Fruit fly (Drosophila melanogaster) whole organism: ENCODE measurements around the gene AP-2sigma.

Experiments
- Dll ChIP-seq: fragments of >200 bp; optimal IDR thresholded peaks from 2 replicates; lab custom pipeline; 2017
- pan ChIP-seq: fragments of >200 bp; optimal IDR thresholded peaks from 2 replicates; lab custom pipeline; 2017
- psq ChIP-seq: fragments of >200 bp; optimal IDR thresholded peaks from 2 replicates; lab custom pipeline; 2017

- TF ChIP-seq psq (lab: Kevin White, UChicago) (no peak), Dll (lab: Kevin White, UChicago) (no peak), pan (lab: Kevin White, UChicago) (no peak)
Measured at dm6 chr3R:21271208-21271607, 1.3 kb upstream of the AP-2sigma start.
